Worm (Caenorhabditis elegans): ENCODE measurements around the gene ugt-1.
A peak's percentile ranks its signal among the peaks of the same experiment; 100 is the strongest.

ugt-1 gene

DNA sequence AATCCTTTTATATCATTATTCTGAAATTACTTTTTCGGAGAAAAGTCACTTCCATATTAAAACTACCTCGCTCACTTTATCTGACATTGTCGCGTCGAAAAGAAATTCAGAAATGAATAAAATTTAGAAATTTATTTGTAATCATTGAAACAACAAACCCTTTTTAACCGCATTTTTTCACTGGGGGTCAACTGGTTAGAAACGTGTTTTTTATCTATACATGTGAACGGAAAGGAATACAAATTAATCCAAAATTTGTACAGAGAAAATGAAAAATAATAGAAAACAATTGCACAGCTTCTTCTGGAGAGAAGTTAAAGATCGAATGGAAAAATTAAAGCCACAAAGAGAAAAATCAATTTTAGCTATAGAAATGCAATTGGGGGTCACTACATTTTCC lies 33.1 kb downstream of the ugt-1 start, which contains the start of gene tag-314:
Gene tag-314 (minus strand): TSS at position 101 of the 400 bp plus-strand sequence.
- no peak for TF ChIP-seq nhr-111 (GFP tag; optimal IDR thresholded peaks at IDR 0.05)
- TF ChIP-seq daf-16 (GFP tag; optimal IDR thresholded peaks at IDR 0.05): no peak
- no peak for TF ChIP-seq daf-16 (tag; optimal IDR thresholded peaks at IDR 0.05)
- TF ChIP-seq ZK546.5 (tag; optimal IDR thresholded peaks at IDR 0.05): no peak
- TF ChIP-seq nhr-42 (GFP tag; IDR thresholded peaks at IDR 0.05): no peak
- TF ChIP-seq nhr-10 (tag; optimal IDR thresholded peaks at IDR 0.05): no peak
- TF ChIP-seq lin-13 (GFP tag; optimal IDR thresholded peaks at IDR 0.05): no peak
- no peak for TF ChIP-seq gei-8 (GFP tag; optimal IDR thresholded peaks at IDR 0.05)
- no peak for TF ChIP-seq D1046.2 (GFP tag; IDR thresholded peaks at IDR 0.05)
- TF ChIP-seq unc-39 (tag; optimal IDR thresholded peaks at IDR 0.05): no peak
- TF ChIP-seq mdt-29 (GFP tag; IDR thresholded peaks at IDR 0.05): no peak
- TF ChIP-seq dmd-6 (GFP tag; IDR thresholded peaks at IDR 0.05): no peak
- no peak for TF ChIP-seq spr-1 (tag; optimal IDR thresholded peaks at IDR 0.05)

DNA sequence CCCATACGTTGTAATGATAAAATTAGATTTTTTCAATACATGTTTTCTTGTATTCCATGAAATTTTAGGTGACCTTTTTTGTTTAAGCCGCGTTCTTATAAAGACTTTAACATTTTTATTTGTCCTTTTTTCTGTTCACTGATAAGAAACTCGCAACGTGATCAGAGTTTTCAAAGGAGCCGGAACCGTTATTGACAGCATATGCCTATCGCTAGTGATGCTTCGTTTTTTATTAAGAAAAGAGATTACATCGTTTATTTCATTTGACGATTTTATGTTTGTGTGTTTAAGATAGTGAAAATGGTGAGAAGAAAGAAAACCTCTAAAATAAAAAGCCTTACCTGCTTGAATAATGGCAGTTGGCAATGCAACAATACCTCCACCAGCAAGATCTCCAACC lies 37.1 kb downstream of the ugt-1 start:
- TF ChIP-seq Y75B8A.6 (GFP tag; IDR thresholded peaks at IDR 0.05): no peak
- no peak for TF ChIP-seq nhr-48 (tag; optimal IDR thresholded peaks at IDR 0.05)
- TF ChIP-seq ZK337.2 (GFP tag; IDR thresholded peaks at IDR 0.05): no peak
- TF ChIP-seq ceh-44 (GFP tag; IDR thresholded peaks at IDR 0.05): no peak
- no peak for TF ChIP-seq madf-5 (GFP tag; IDR thresholded peaks at IDR 0.05)
- TF ChIP-seq dve-1 (tag; optimal IDR thresholded peaks at IDR 0.05; ENCODE audit: insufficient read depth): peak; percentile 88
- TF ChIP-seq F37D6.2 (tag; optimal IDR thresholded peaks at IDR 0.05): no peak
- TF ChIP-seq F44E2.7 (GFP tag; IDR thresholded peaks at IDR 0.05): no peak
- TF ChIP-seq zip-11 (GFP tag; IDR thresholded peaks at IDR 0.05): no peak
- no peak for TF ChIP-seq R02D3.7 (tag; optimal IDR thresholded peaks at IDR 0.05)
- TF ChIP-seq hif-1 (tag; optimal IDR thresholded peaks at IDR 0.05): no peak
- no peak for TF ChIP-seq hmg-1.1 (GFP tag; IDR thresholded peaks at IDR 0.05)
- no peak for TF ChIP-seq T20F7.1 (GFP tag; optimal IDR thresholded peaks at IDR 0.05)
- no peak for TF ChIP-seq egl-43 (GFP tag; IDR thresholded peaks at IDR 0.05)
- peak; percentile 31 for TF ChIP-seq hlh-30 (tag; optimal IDR thresholded peaks at IDR 0.05; ENCODE audit: insufficient read depth)
- no peak for TF ChIP-seq zfp-2 (tag; optimal IDR thresholded peaks at IDR 0.05)
- no peak for TF ChIP-seq unc-39 (tag; optimal IDR thresholded peaks at IDR 0.05)
- peak in 1 of 2 experiments; percentile 64 for TF ChIP-seq mdl-1 (tag; optimal IDR thresholded peaks at IDR 0.05)
- no peak for TF ChIP-seq cey-2 (tag; optimal IDR thresholded peaks at IDR 0.05; ENCODE audit: borderline replicate concordance, insufficient read depth)
- no peak for TF ChIP-seq madf-9 (GFP tag; conservative IDR thresholded peaks at IDR 0.05)
- no peak for TF ChIP-seq gei-8 (GFP tag; optimal IDR thresholded peaks at IDR 0.05)
- TF ChIP-seq nhr-102 (tag; optimal IDR thresholded peaks at IDR 0.05): no peak
- no peak for TF ChIP-seq ctbp-1 (GFP tag; IDR thresholded peaks at IDR 0.05)
- TF ChIP-seq lin-1 (GFP tag; IDR thresholded peaks at IDR 0.05): peak; percentile 56; the same call in 1 of the 2 replicates
- no peak for TF ChIP-seq lir-3 (tag; optimal IDR thresholded peaks at IDR 0.05)
- TF ChIP-seq lim-7 (GFP tag; IDR thresholded peaks at IDR 0.05): no peak
- no peak for TF ChIP-seq tag-97 (GFP tag; IDR thresholded peaks at IDR 0.05)
- no peak for TF ChIP-seq dmd-8 (GFP tag; IDR thresholded peaks at IDR 0.05)
- TF ChIP-seq tra-1 (GFP tag; IDR thresholded peaks at IDR 0.05): no peak
- TF ChIP-seq ama-1 (optimal IDR thresholded peaks at IDR 0.05): no peak
- peak; percentile 89 for TF ChIP-seq dmd-6 (GFP tag; IDR thresholded peaks at IDR 0.05)
- no peak for TF ChIP-seq lin-38 (GFP tag; IDR thresholded peaks at IDR 0.05)
- TF ChIP-seq fos-1 (tag; optimal IDR thresholded peaks at IDR 0.05): no peak
- no peak for TF ChIP-seq spr-1 (tag; optimal IDR thresholded peaks at IDR 0.05)
- TF ChIP-seq mes-2 (tag; optimal IDR thresholded peaks at IDR 0.05; ENCODE audit: poor library complexity, severe bottlenecking): no peak
- TF ChIP-seq mxl-2 (GFP tag; conservative IDR thresholded peaks at IDR 0.05): no peak
- peak; percentile 74 for TF ChIP-seq hlh-11 (tag; optimal IDR thresholded peaks at IDR 0.05)
- no peak for TF ChIP-seq zag-1 (tag; optimal IDR thresholded peaks at IDR 0.05)
- TF ChIP-seq fkh-10 (GFP tag; optimal IDR thresholded peaks at IDR 0.05): no peak
- no peak for TF ChIP-seq lin-15B (tag; optimal IDR thresholded peaks at IDR 0.05)
- no peak for TF ChIP-seq nhr-25 (tag; optimal IDR thresholded peaks at IDR 0.05; ENCODE audit: borderline replicate concordance, insufficient read depth)
